Worm (Caenorhabditis elegans) whole organism, midembryonic: ENCODE measurements around the gene cutl-29.

Source experiments
- med-1 ChIP-seq: sonication (generic microtip); optimal IDR thresholded peaks from 2 replicates; lab custom pipeline; 2017; ENCODE audit warnings: missing genetic modification characterization, mild to moderate bottlenecking, missing compliant biosample characterization, antibody characterized with exemption, missing genetic modification reagents; ENCODE audit not compliant: insufficient read depth
- tab-1 ChIP-seq: fragments of 200-800 bp; sonication (Bioruptor generic); IDR thresholded peaks from 2 replicates; pipeline ENCODE4 v1.3.6; 2022; ENCODE audit warnings: missing genetic modification characterization, missing compliant biosample characterization

ce11 chrX:8274869-8275268, 4.0 kb upstream of the cutl-29 start, which contains the start of gene ksr-1:
- TF ChIP-seq tab-1 (GFP tag; lab: Robert Waterston, UW): no peak
- no peak for TF ChIP-seq med-1 (GFP tag; lab: Kevin White, UChicago)
